Fruit fly (Drosophila melanogaster) whole organism, prepupa: Measurements from ENCODE around the gene CG13675.

Source experiments
- CG10631 ChIP-seq: fragments of 200-800 bp; sonication (Bioruptor generic); optimal IDR thresholded peaks from 2 replicates; lab custom pipeline; 2016; ENCODE audit warnings: missing biosample characterization, missing genetic modification characterization
- CG11294 ChIP-seq: fragments of 200-800 bp; sonication (Bioruptor generic); IDR thresholded peaks from 2 replicates; pipeline ENCODE4 v1.3.6; 2022; ENCODE audit warnings: missing biosample characterization, missing genetic modification characterization
- CG11902 ChIP-seq: fragments of 200-800 bp; sonication (Bioruptor generic); optimal IDR thresholded peaks from 3 replicates; lab custom pipeline; 2016; ENCODE audit warnings: missing biosample characterization, missing genetic modification characterization
- CG3032 ChIP-seq: fragments of 200-800 bp; optimal IDR thresholded peaks from 2 replicates; lab custom pipeline; 2019; ENCODE audit warnings: missing biosample characterization, mild to moderate bottlenecking, missing genetic modification characterization, moderate library complexity
- CG6276 ChIP-seq: fragments of 200-800 bp; sonication (Bioruptor generic); optimal IDR thresholded peaks from 2 replicates; lab custom pipeline; 2017; ENCODE audit warnings: missing biosample characterization, mild to moderate bottlenecking, missing genetic modification characterization
- CG9139 ChIP-seq: fragments of 200-800 bp; sonication (Bioruptor generic); optimal IDR thresholded peaks from 3 replicates; lab custom pipeline; 2017; ENCODE audit warnings: missing biosample characterization, mild to moderate bottlenecking, missing genetic modification characterization
- Ets96B ChIP-seq: fragments of 200-800 bp; optimal IDR thresholded peaks from 2 replicates; lab custom pipeline; 2019; ENCODE audit warnings: missing biosample characterization, mild to moderate bottlenecking, missing genetic modification characterization, moderate library complexity
- Hr4 ChIP-seq: fragments of 200-800 bp; sonication (Bioruptor generic); optimal IDR thresholded peaks from 3 replicates; lab custom pipeline; 2016; ENCODE audit warnings: missing biosample characterization, missing genetic modification characterization
- Lpt ChIP-seq: fragments of 200-800 bp; sonication (Bioruptor generic); optimal IDR thresholded peaks from 3 replicates; lab custom pipeline; 2016; ENCODE audit warnings: missing biosample characterization, missing genetic modification characterization
- Met ChIP-seq: fragments of 200-800 bp; sonication (Bioruptor generic); optimal IDR thresholded peaks from 3 replicates; lab custom pipeline; 2016; ENCODE audit warnings: missing biosample characterization, missing genetic modification characterization
- acj6 ChIP-seq: fragments of 200-800 bp; sonication (Bioruptor generic); optimal IDR thresholded peaks from 3 replicates; lab custom pipeline; 2016; ENCODE audit warnings: missing biosample characterization, missing genetic modification characterization
- dac ChIP-seq: fragments of 200-800 bp; sonication (Bioruptor generic); optimal IDR thresholded peaks from 2 replicates; lab custom pipeline; 2017; ENCODE audit warnings: missing biosample characterization, mild to moderate bottlenecking, missing genetic modification characterization
- fd59A ChIP-seq: fragments of 200-800 bp; sonication (Bioruptor generic); optimal IDR thresholded peaks from 2 replicates; lab custom pipeline; 2017; ENCODE audit warnings: missing biosample characterization, mild to moderate bottlenecking, missing genetic modification characterization, missing genetic modification reagents
- fd85E ChIP-seq: fragments of 200-800 bp; sonication (Bioruptor generic); optimal IDR thresholded peaks from 3 replicates; lab custom pipeline; 2016; ENCODE audit warnings: missing biosample characterization, missing genetic modification characterization
- net ChIP-seq: fragments of 200-800 bp; sonication (Bioruptor generic); optimal IDR thresholded peaks from 3 replicates; lab custom pipeline; 2016; ENCODE audit warnings: missing biosample characterization, missing genetic modification characterization
- spab ChIP-seq: fragments of 200-800 bp; sonication (Bioruptor generic); optimal IDR thresholded peaks from 2 replicates; lab custom pipeline; 2017; ENCODE audit warnings: missing biosample characterization, mild to moderate bottlenecking, missing genetic modification characterization, missing genetic modification reagents

The CG13675 gene

DNA sequence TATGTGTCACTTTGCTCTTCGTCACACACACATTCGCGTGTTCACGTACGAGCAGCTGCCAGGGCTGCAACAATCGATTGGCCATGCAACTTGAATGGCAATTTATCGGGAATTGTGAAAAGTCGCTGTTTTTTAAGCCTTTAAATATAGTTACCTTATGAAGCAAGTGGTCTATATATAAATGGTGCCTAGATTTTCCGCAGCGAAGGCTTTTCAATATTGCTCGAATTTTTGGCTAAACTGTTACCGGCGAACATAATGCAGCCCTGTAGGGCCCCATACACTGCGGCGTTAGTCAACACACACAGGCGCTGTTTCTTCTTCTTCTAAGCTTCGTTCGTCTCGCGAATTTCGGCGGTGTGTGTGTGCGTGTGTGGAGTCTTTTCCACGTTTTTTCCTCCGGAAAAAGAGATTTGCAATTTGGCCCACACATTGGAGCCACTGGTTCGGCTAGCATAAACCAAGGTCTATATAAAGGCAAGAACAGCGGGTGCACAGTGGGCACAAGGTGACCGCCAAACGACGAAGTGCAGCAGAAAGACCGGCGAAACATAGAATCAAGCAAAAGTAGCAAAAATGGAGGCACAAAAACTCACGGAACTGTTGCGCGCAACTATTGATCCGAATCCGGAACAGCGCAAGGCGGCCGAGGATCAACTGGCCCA lies 49.3 kb downstream of the CG13675 start, which contains the start of the genes Arp3 and msk (continued):
- no peak for TF ChIP-seq Hr4 (GFP tag; lab: Kevin White, UChicago)
- peak; percentile 38 for TF ChIP-seq dac (GFP tag; lab: Kevin White, UChicago)
- TF ChIP-seq CG11294 (GFP tag; lab: Robert Waterston, UW): peak; percentile 43; the same call in 1 of the 2 replicates
- TF ChIP-seq acj6 (GFP tag; lab: Kevin White, UChicago): no peak
- TF ChIP-seq Ets96B: peak; percentile 51
- TF ChIP-seq CG10631 (GFP tag; lab: Kevin White, UChicago): no peak
- peak; percentile 67 for TF ChIP-seq CG3032 (tag; lab: Kevin White, UChicago)
- TF ChIP-seq net (GFP tag; lab: Kevin White, UChicago): no peak
- TF ChIP-seq Lpt (GFP tag; lab: Kevin White, UChicago): peak; percentile 70
- no peak for TF ChIP-seq fd59A (GFP tag; lab: Kevin White, UChicago)
- no peak for TF ChIP-seq Met
- no peak for TF ChIP-seq CG6276 (GFP tag; lab: Kevin White, UChicago)
- peak; percentile 66 for TF ChIP-seq CG11902 (GFP tag; lab: Kevin White, UChicago)
- TF ChIP-seq CG9139 (GFP tag; lab: Kevin White, UChicago): no peak
- TF ChIP-seq spab (GFP tag; lab: Kevin White, UChicago): no peak
- TF ChIP-seq fd85E (GFP tag; lab: Kevin White, UChicago): no peak
